Fruit fly (Drosophila melanogaster) whole organism, embryonic: ENCODE measurements around the gene CG13675.

ENCODE experiments used
- Bgb ChIP-seq: fragments of 200-800 bp; sonication (Bioruptor generic); IDR thresholded peaks from 2 replicates; pipeline ENCODE4 v1.3.6; 2022; ENCODE audit warnings: missing biosample characterization, missing genetic modification characterization; ENCODE audit not compliant: partially characterized antibody
- CG10209 ChIP-seq: fragments of 200-800 bp; sonication (Bioruptor generic); optimal IDR thresholded peaks from 3 replicates; lab custom pipeline; 2017; ENCODE audit warnings: missing biosample characterization, mild to moderate bottlenecking, missing genetic modification characterization, missing genetic modification reagents
- CG10267 ChIP-seq: fragments of 200-800 bp; sonication (Bioruptor generic); optimal IDR thresholded peaks from 2 replicates; lab custom pipeline; 2018; ENCODE audit warnings: missing biosample characterization, mild to moderate bottlenecking, missing genetic modification characterization, moderate library complexity
- CG10431 ChIP-seq: fragments of 200-800 bp; sonication (Bioruptor generic); optimal IDR thresholded peaks from 3 replicates; lab custom pipeline; 2018; ENCODE audit warnings: missing biosample characterization, mild to moderate bottlenecking, missing genetic modification characterization
- CG11504 ChIP-seq: fragments of 200-800 bp; sonication (Bioruptor generic); optimal IDR thresholded peaks from 3 replicates; lab custom pipeline; 2019; ENCODE audit warnings: missing biosample characterization, mild to moderate bottlenecking, missing genetic modification characterization, moderate library complexity
- CG12155 ChIP-seq: fragments of 200-800 bp; sonication (Bioruptor generic); optimal IDR thresholded peaks from 3 replicates; lab custom pipeline; 2016; ENCODE audit warnings: missing biosample characterization, missing genetic modification characterization
- CG13296 ChIP-seq: fragments of 200-800 bp; sonication (Bioruptor generic); optimal IDR thresholded peaks from 3 replicates; lab custom pipeline; 2018; ENCODE audit warnings: missing biosample characterization, mild to moderate bottlenecking, missing genetic modification characterization
- CG15514 ChIP-seq: fragments of 200-800 bp; sonication (Bioruptor generic); optimal IDR thresholded peaks from 3 replicates; lab custom pipeline; 2017; ENCODE audit warnings: missing biosample characterization, missing genetic modification characterization, mild to moderate bottlenecking, moderate library complexity, missing genetic modification reagents
- CG15601 ChIP-seq: fragments of 200-800 bp; sonication (Bioruptor generic); optimal IDR thresholded peaks from 3 replicates; lab custom pipeline; 2019; ENCODE audit warnings: missing biosample characterization, mild to moderate bottlenecking, missing genetic modification characterization, moderate library complexity
- CG17829 ChIP-seq: fragments of 200-800 bp; optimal IDR thresholded peaks from 2 replicates; lab custom pipeline; 2019; ENCODE audit warnings: missing biosample characterization, mild to moderate bottlenecking, missing genetic modification characterization, moderate library complexity
- CG2875 ChIP-seq: fragments of 200-800 bp; sonication (Bioruptor generic); optimal IDR thresholded peaks from 2 replicates; lab custom pipeline; 2017; ENCODE audit warnings: missing biosample characterization, mild to moderate bottlenecking, missing genetic modification characterization, missing genetic modification reagents
- CG31388 ChIP-seq: fragments of 200-800 bp; sonication (Bioruptor generic); optimal IDR thresholded peaks from 2 replicates; lab custom pipeline; 2016; ENCODE audit warnings: missing biosample characterization, missing genetic modification characterization
- CG32532 ChIP-seq: fragments of 200-800 bp; sonication (Bioruptor generic); IDR thresholded peaks from 2 replicates; pipeline ENCODE4 v1.3.6; 2022; ENCODE audit warnings: missing biosample characterization, missing genetic modification characterization
- CG42726 ChIP-seq: fragments of 200-800 bp; sonication (Bioruptor generic); IDR thresholded peaks from 2 replicates; pipeline ENCODE4 v1.3.6; 2022; ENCODE audit warnings: missing biosample characterization, missing genetic modification characterization; ENCODE audit not compliant: partially characterized antibody
- CG4617 ChIP-seq: fragments of 200-800 bp; sonication (Bioruptor generic); optimal IDR thresholded peaks from 3 replicates; lab custom pipeline; 2016; ENCODE audit warnings: missing biosample characterization, missing genetic modification characterization, borderline replicate concordance
- CG5953 ChIP-seq: fragments of 200-800 bp; sonication (Bioruptor generic); IDR thresholded peaks from 2 replicates; pipeline ENCODE4 v1.3.6; 2022; ENCODE audit warnings: missing biosample characterization, missing genetic modification characterization
- CG7928 ChIP-seq: fragments of 200-800 bp; sonication (Bioruptor generic); optimal IDR thresholded peaks from 2 replicates; lab custom pipeline; 2017; ENCODE audit warnings: missing biosample characterization, mild to moderate bottlenecking, missing genetic modification characterization
- CG7987 ChIP-seq: fragments of 200-800 bp; sonication (Bioruptor generic); optimal IDR thresholded peaks from 2 replicates; lab custom pipeline; 2018; ENCODE audit warnings: missing biosample characterization, mild to moderate bottlenecking, missing genetic modification characterization, moderate library complexity
- CG9437 ChIP-seq: fragments of 200-800 bp; sonication (Bioruptor generic); optimal IDR thresholded peaks from 2 replicates; lab custom pipeline; 2018; ENCODE audit warnings: missing biosample characterization, mild to moderate bottlenecking, missing genetic modification characterization
- CG9876 ChIP-seq: fragments of 200-800 bp; sonication (Bioruptor generic); optimal IDR thresholded peaks from 2 replicates; lab custom pipeline; 2016; ENCODE audit warnings: missing biosample characterization, missing genetic modification characterization
- CHES-1-like ChIP-seq: fragments of 200-800 bp; sonication (Bioruptor generic); optimal IDR thresholded peaks from 2 replicates; lab custom pipeline; 2016; ENCODE audit warnings: missing biosample characterization, missing genetic modification characterization
- Dad ChIP-seq: fragments of 200-800 bp; sonication (Bioruptor generic); optimal IDR thresholded peaks from 3 replicates; lab custom pipeline; 2016; ENCODE audit warnings: missing biosample characterization, missing genetic modification characterization
- Dip2 ChIP-seq: fragments of 200-800 bp; sonication (Bioruptor generic); IDR thresholded peaks from 2 replicates; pipeline ENCODE4 v1.3.6; 2022; ENCODE audit warnings: missing biosample characterization, missing genetic modification characterization
- Fer1 ChIP-seq: fragments of 200-800 bp; sonication (Bioruptor generic); optimal IDR thresholded peaks from 2 replicates; lab custom pipeline; 2017; ENCODE audit warnings: missing biosample characterization, mild to moderate bottlenecking, missing genetic modification characterization
- Fer2 ChIP-seq: fragments of 200-800 bp; sonication (Bioruptor generic); optimal IDR thresholded peaks from 2 replicates; lab custom pipeline; 2018; ENCODE audit warnings: missing biosample characterization, mild to moderate bottlenecking, missing genetic modification characterization, moderate library complexity
- Gug ChIP-seq: fragments of 200-800 bp; sonication (Bioruptor generic); IDR thresholded peaks from 4 replicates; pipeline ENCODE4 v1.3.6; 2022; ENCODE audit warnings: missing biosample characterization, missing genetic modification characterization
- Lim3 ChIP-seq: fragments of 200-800 bp; sonication (Bioruptor generic); IDR thresholded peaks from 2 replicates; pipeline ENCODE4 v1.3.6; 2022; ENCODE audit warnings: missing biosample characterization, missing genetic modification characterization
- MTF-1 ChIP-seq: fragments of 200-800 bp; sonication (Bioruptor generic); optimal IDR thresholded peaks from 2 replicates; lab custom pipeline; 2018; ENCODE audit warnings: missing biosample characterization, mild to moderate bottlenecking, missing genetic modification characterization, borderline replicate concordance
- Med ChIP-seq: fragments of 200-800 bp; sonication (Bioruptor generic); peaks from one replicate; lab custom pipeline; 2016; ENCODE audit warnings: missing biosample characterization, missing genetic modification characterization, mild to moderate bottlenecking, inconsistent platforms, moderate library complexity
- Sox102F ChIP-seq: fragments of 200-800 bp; sonication (Bioruptor generic); optimal IDR thresholded peaks from 2 replicates; lab custom pipeline; 2018; ENCODE audit warnings: missing biosample characterization, mild to moderate bottlenecking, missing genetic modification characterization, moderate library complexity
- Spps ChIP-seq: fragments of 200-800 bp; sonication (Bioruptor generic); optimal IDR thresholded peaks from 2 replicates; lab custom pipeline; 2018; ENCODE audit warnings: missing biosample characterization, mild to moderate bottlenecking, missing genetic modification characterization
- Ssrp ChIP-seq: fragments of 200-800 bp; sonication (Bioruptor generic); optimal IDR thresholded peaks from 2 replicates; lab custom pipeline; 2018; ENCODE audit warnings: missing biosample characterization, mild to moderate bottlenecking, missing genetic modification characterization, moderate library complexity
- Vsx1 ChIP-seq: fragments of 200-800 bp; sonication (Bioruptor generic); optimal IDR thresholded peaks from 2 replicates; lab custom pipeline; 2017; ENCODE audit warnings: missing biosample characterization, mild to moderate bottlenecking, missing genetic modification characterization, missing genetic modification reagents
- bsh ChIP-seq, 2 experiments: fragments of 200-800 bp; sonication (Bioruptor generic); optimal IDR thresholded peaks; 2 replicates each; lab custom pipeline; 2017 to 2018; ENCODE audit warnings: mild to moderate bottlenecking in 2 of 2, missing biosample characterization in 2 of 2, missing genetic modification characterization in 2 of 2, moderate library complexity in 1 of 2
- cad ChIP-seq: fragments of >200 bp; optimal IDR thresholded peaks from 2 replicates; lab custom pipeline; 2017; ENCODE audit warnings: missing biosample characterization, missing genetic modification characterization
- cato ChIP-seq: fragments of 200-800 bp; sonication (Bioruptor generic); optimal IDR thresholded peaks from 2 replicates; lab custom pipeline; 2016; ENCODE audit warnings: missing biosample characterization, missing genetic modification characterization, borderline replicate concordance
- da ChIP-seq: fragments of 200-800 bp; sonication (Bioruptor generic); optimal IDR thresholded peaks from 2 replicates; lab custom pipeline; 2016; ENCODE audit warnings: missing biosample characterization, missing genetic modification characterization
- her ChIP-seq: fragments of 200-800 bp; sonication (Bioruptor generic); optimal IDR thresholded peaks from 2 replicates; lab custom pipeline; 2016; ENCODE audit warnings: missing biosample characterization, missing genetic modification characterization
- insv ChIP-seq, 2 experiments: fragments of 200-800 bp; sonication (Bioruptor generic); optimal IDR thresholded peaks; 3 replicates each; lab custom pipeline; 2016 to 2018; ENCODE audit warnings: missing biosample characterization in 2 of 2, missing genetic modification characterization in 2 of 2
- otp ChIP-seq: fragments of 200-800 bp; sonication (Bioruptor generic); IDR thresholded peaks from 3 replicates; pipeline ENCODE4, ENCODE4 v1.3.6; 2022; ENCODE audit warnings: missing biosample characterization, missing genetic modification characterization
- pros ChIP-seq: fragments of 200-800 bp; sonication (Bioruptor generic); optimal IDR thresholded peaks from 3 replicates; lab custom pipeline; 2019; ENCODE audit warnings: missing biosample characterization, mild to moderate bottlenecking, missing genetic modification characterization, moderate library complexity
- repo ChIP-seq: fragments of 200-800 bp; sonication (Bioruptor generic); optimal IDR thresholded peaks from 2 replicates; lab custom pipeline; 2016; ENCODE audit warnings: missing biosample characterization, missing genetic modification characterization
- slp2 ChIP-seq: fragments of 200-800 bp; sonication (Bioruptor generic); optimal IDR thresholded peaks from 2 replicates; lab custom pipeline; 2016; ENCODE audit warnings: missing biosample characterization, missing genetic modification characterization
- ssp ChIP-seq: fragments of 200-800 bp; sonication (Bioruptor generic); IDR thresholded peaks from 2 replicates; pipeline ENCODE4 v1.3.6; 2022; ENCODE audit warnings: missing biosample characterization, missing genetic modification characterization
- tio ChIP-seq: fragments of 200-800 bp; sonication (Bioruptor generic); optimal IDR thresholded peaks from 2 replicates; lab custom pipeline; 2017; ENCODE audit warnings: missing biosample characterization, missing genetic modification characterization, inconsistent platforms
- usp ChIP-seq: fragments of >200 bp; optimal IDR thresholded peaks from 2 replicates; lab custom pipeline; 2017; ENCODE audit warnings: missing biosample characterization, missing genetic modification characterization
- wdn ChIP-seq: fragments of 200-800 bp; sonication (Bioruptor generic); IDR thresholded peaks from 2 replicates; pipeline ENCODE4 v1.3.6; 2022; ENCODE audit warnings: missing biosample characterization, missing genetic modification characterization
- zen ChIP-seq: fragments of 200-800 bp; sonication (Bioruptor generic); optimal IDR thresholded peaks from 3 replicates; lab custom pipeline; 2018; ENCODE audit warnings: missing biosample characterization, mild to moderate bottlenecking, missing genetic modification characterization, moderate library complexity

CG13675 gene

dm6 chr3L:8186627-8187396, 21.5 kb upstream of the CG13675 start, which contains the start of the genes ERR and Atg18a (continued):
- TF ChIP-seq pros (GFP tag; lab: Kevin White, UChicago): no peak
- peak; percentile 97 for TF ChIP-seq Med (GFP tag; lab: Kevin White, UChicago)
- no peak for TF ChIP-seq cad (GFP tag; lab: Kevin White, UChicago)
- TF ChIP-seq CG9876: peak; percentile 80
- TF ChIP-seq CG7928: peak; percentile 100
- peak; percentile 76 for TF ChIP-seq slp2 (GFP tag; lab: Kevin White, UChicago)
- TF ChIP-seq CG7987: no peak
- peak; percentile 79; the same call in 1 of the 2 replicates for TF ChIP-seq wdn
- no peak for TF ChIP-seq CG9437 (GFP tag; lab: Kevin White, UChicago)
- peak; percentile 41 for TF ChIP-seq CG31388 (GFP tag; lab: Kevin White, UChicago)
- peak; percentile 17 for TF ChIP-seq CG2875 (GFP tag; lab: Kevin White, UChicago)
- TF ChIP-seq bsh (GFP tag; optimal IDR thresholded peaks at IDR 0.05; lab: Kevin White, UChicago): peak in 1 of 2 experiments; percentile 73
- peak; percentile 87 for TF ChIP-seq CG15601 (tag; lab: Kevin White, UChicago)
- peak; percentile 83 for TF ChIP-seq ssp (GFP tag; lab: Robert Waterston, UW)
- TF ChIP-seq CG32532 (GFP tag; lab: Robert Waterston, UW): peak; percentile 90
- TF ChIP-seq CG12155: peak; percentile 90
- peak; percentile 14; the same call in 1 of the 2 replicates for TF ChIP-seq CG42726 (GFP tag; lab: Robert Waterston, UW)
- peak; percentile 1 for TF ChIP-seq da
- peak; percentile 74 for TF ChIP-seq CG4617
- peak; percentile 20 for TF ChIP-seq repo (GFP tag; lab: Kevin White, UChicago)
- peak; percentile 57 for TF ChIP-seq her (GFP tag; lab: Kevin White, UChicago)
- peak; percentile 51 for TF ChIP-seq CG13296
- peak; percentile 82 for TF ChIP-seq Dad
- TF ChIP-seq CG5953 (GFP tag; lab: Robert Waterston, UW): 0 out of 2 replicates have a peak, but pooled peaks have one; percentile 43
- TF ChIP-seq MTF-1 (GFP tag; lab: Kevin White, UChicago): no peak
- peak in 1 of 2 experiments; percentile 67 for TF ChIP-seq insv (GFP tag; optimal IDR thresholded peaks at IDR 0.05; lab: Kevin White, UChicago)
- peak; percentile 41 for TF ChIP-seq Vsx1 (GFP tag; lab: Kevin White, UChicago)
- peak; percentile 79 for TF ChIP-seq CHES-1-like
- TF ChIP-seq otp: 0 out of 3 replicates have a peak, but pooled peaks have one; percentile 50
- peak; percentile 89 for TF ChIP-seq CG17829 (tag; lab: Kevin White, UChicago)
- TF ChIP-seq zen: peak; percentile 74
- TF ChIP-seq CG11504 (tag; lab: Kevin White, UChicago): no peak
- peak; percentile 88 for TF ChIP-seq Ssrp (tag; lab: Kevin White, UChicago)
- TF ChIP-seq CG10209: peak; percentile 74
- peak; percentile 99 for TF ChIP-seq CG15514 (GFP tag; lab: Kevin White, UChicago)
- TF ChIP-seq Spps (tag; lab: Kevin White, UChicago): peak; percentile 44
- TF ChIP-seq Lim3: peak; percentile 45; the same call in 1 of the 2 replicates
- no peak for TF ChIP-seq usp (GFP tag; lab: Kevin White, UChicago)
- peak; percentile 82 for TF ChIP-seq Fer2 (tag; lab: Kevin White, UChicago)
- TF ChIP-seq tio (GFP tag; lab: Kevin White, UChicago): no peak
- TF ChIP-seq CG10431 (GFP tag; lab: Kevin White, UChicago): peak; percentile 47
- TF ChIP-seq Sox102F: no peak
- peak; percentile 61 for TF ChIP-seq Dip2 (GFP tag; lab: Robert Waterston, UW)
- peak; percentile 98 for TF ChIP-seq CG10267
- TF ChIP-seq Fer1 (GFP tag; lab: Kevin White, UChicago): peak; percentile 68
- peak; percentile 59 for TF ChIP-seq cato (GFP tag; lab: Kevin White, UChicago)
- peak; percentile 93 for TF ChIP-seq Gug
- peak; percentile 34; the same call in 1 of the 2 replicates for TF ChIP-seq Bgb (GFP tag; lab: Robert Waterston, UW)
